Worm (Caenorhabditis elegans): Measurements from ENCODE around the gene T01B6.1.
A peak's percentile ranks its signal among the peaks of the same experiment; 100 is the strongest.

Gene T01B6.1

ce11 chrX:2320539-2320938 lies 14.9 kb upstream of the T01B6.1 start:
- TF ChIP-seq dox-1 (GFP tag; IDR thresholded peaks at IDR 0.05) (no peak), ZK185.1 (tag; optimal IDR thresholded peaks at IDR 0.05; ENCODE audit: poor library complexity, severe bottlenecking) (no peak), F33H1.4 (GFP tag; IDR thresholded peaks at IDR 0.05) (no peak), nhr-80 (tag; optimal IDR thresholded peaks at IDR 0.05) (peak; percentile 19)

DNA sequence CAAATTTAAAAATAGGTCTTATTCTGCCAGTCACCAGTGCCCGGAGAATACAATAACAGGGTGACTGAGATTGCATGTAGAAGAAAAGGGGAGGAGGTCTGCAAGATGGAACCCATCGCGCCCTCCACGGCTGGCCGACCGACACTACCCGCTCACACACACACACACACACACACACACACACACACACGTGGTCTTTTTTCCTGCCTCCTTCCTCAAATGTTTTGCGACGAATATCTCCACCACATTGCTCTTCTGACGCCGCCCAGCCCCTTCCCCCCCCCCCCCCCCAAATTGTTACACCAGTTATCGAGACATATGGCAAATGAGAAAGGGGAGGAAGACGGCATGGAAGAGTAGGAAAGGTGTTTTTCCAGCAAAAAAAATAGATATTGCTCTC lies 13.7 kb upstream of the T01B6.1 start:
- TF ChIP-seq gei-17 (GFP tag; optimal IDR thresholded peaks at IDR 0.05) (no peak), K12H6.12 (tag; optimal IDR thresholded peaks at IDR 0.05) (peak; percentile 72), zfh-2 (GFP tag; conservative IDR thresholded peaks at IDR 0.05) (peak; percentile 87), lin-40 (tag; optimal IDR thresholded peaks at IDR 0.05) (no peak), K11D2.4 (GFP tag; IDR thresholded peaks at IDR 0.05) (0 out of 2 replicates have a peak, but pooled peaks have one; percentile 25), rpc-1 (optimal IDR thresholded peaks at IDR 0.05) (no peak), rpc-1 (tag; optimal IDR thresholded peaks at IDR 0.05) (no peak), ceh-27 (GFP tag; optimal IDR thresholded peaks at IDR 0.05) (peak; percentile 57), egrh-3 (GFP tag; IDR thresholded peaks at IDR 0.05) (peak; percentile 66), chd-7 (tag; optimal IDR thresholded peaks at IDR 0.05) (peak; percentile 33), pbrm-1 (GFP tag; IDR thresholded peaks at IDR 0.05) (0 out of 2 replicates have a peak, but pooled peaks have one; percentile 19)

DNA sequence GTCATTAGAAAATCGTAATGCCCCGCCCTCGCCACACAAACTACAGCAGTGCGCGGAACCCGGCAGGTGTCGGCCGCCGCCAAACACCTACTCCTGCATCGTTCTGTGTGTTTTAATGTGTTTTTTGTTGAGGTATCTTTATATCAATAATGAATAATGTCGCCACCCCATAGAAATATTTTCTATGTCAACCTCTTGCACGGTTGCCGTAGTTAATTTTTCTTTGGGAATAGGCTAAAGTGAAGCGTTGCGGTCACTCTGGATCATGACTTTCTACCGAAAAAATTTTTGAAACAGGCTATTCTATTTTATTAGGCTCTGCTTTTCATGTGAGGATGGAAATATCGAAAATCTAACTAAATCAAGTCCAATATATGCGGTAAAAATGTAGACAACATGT lies 6.6 kb upstream of the T01B6.1 start:
- peak; percentile 95 for TF ChIP-seq him-1 (tag; optimal IDR thresholded peaks at IDR 0.05)
- TF ChIP-seq hmg-1.2 (GFP tag; IDR thresholded peaks at IDR 0.05): peak; percentile 91
- no peak for TF ChIP-seq dpff-1 (tag; optimal IDR thresholded peaks at IDR 0.05)
- TF ChIP-seq Y56A3A.18 (GFP tag; IDR thresholded peaks at IDR 0.05): peak; percentile 9; the same call in 1 of the 2 replicates
- TF ChIP-seq lsy-27 (tag; optimal IDR thresholded peaks at IDR 0.05; ENCODE audit: borderline replicate concordance, insufficient read depth): no peak
- peak; percentile 68 for TF ChIP-seq rcor-1 (GFP tag; IDR thresholded peaks at IDR 0.05)
- TF ChIP-seq ekl-4 (GFP tag; IDR thresholded peaks at IDR 0.05): peak; percentile 47; the same call in 1 of the 2 replicates
- peak; percentile 64 for TF ChIP-seq pbrm-1 (GFP tag; IDR thresholded peaks at IDR 0.05)
- 0 out of 2 replicates have a peak, but pooled peaks have one; percentile 44 for TF ChIP-seq Y53G8AR.9 (GFP tag; conservative IDR thresholded peaks at IDR 0.05)
- peak; percentile 95 for TF ChIP-seq snpc-1.1 (tag; optimal IDR thresholded peaks at IDR 0.05; ENCODE audit: insufficient read depth)
- peak; percentile 64 for TF ChIP-seq tbp1 (GFP tag; optimal IDR thresholded peaks at IDR 0.05)
- TF ChIP-seq Y95B8A.8 (GFP tag; IDR thresholded peaks at IDR 0.05): no peak
- no peak for TF ChIP-seq ztf-26 (tag; optimal IDR thresholded peaks at IDR 0.05)
- TF ChIP-seq snpc-1.3 (tag; optimal IDR thresholded peaks at IDR 0.05; ENCODE audit: insufficient read depth): peak; percentile 95
- TF ChIP-seq die-1 (tag; optimal IDR thresholded peaks at IDR 0.05): peak; percentile 28
- no peak for TF ChIP-seq rpc-1 (optimal IDR thresholded peaks at IDR 0.05)
- TF ChIP-seq rpc-1 (tag; optimal IDR thresholded peaks at IDR 0.05): peak; percentile 12
- TF ChIP-seq ztf-28 (GFP tag; IDR thresholded peaks at IDR 0.05): no peak
- no peak for TF ChIP-seq lin-26 (GFP tag; IDR thresholded peaks at IDR 0.05)
- TF ChIP-seq ztf-18 (tag; optimal IDR thresholded peaks at IDR 0.05): peak; percentile 22
- TF ChIP-seq D2030.7 (GFP tag; IDR thresholded peaks at IDR 0.05): peak; percentile 75
- no peak for TF ChIP-seq F49E8.2 (tag; optimal IDR thresholded peaks at IDR 0.05; ENCODE audit: insufficient read depth)
- no peak for TF ChIP-seq lsl-1 (GFP tag; optimal IDR thresholded peaks at IDR 0.05)
- no peak for TF ChIP-seq B0336.3 (GFP tag; IDR thresholded peaks at IDR 0.05)
- TF ChIP-seq bed-1 (GFP tag; IDR thresholded peaks at IDR 0.05): no peak
- TF ChIP-seq ama-1 (optimal IDR thresholded peaks at IDR 0.05): peak; percentile 77
- TF ChIP-seq ama-1 (GFP tag; optimal IDR thresholded peaks at IDR 0.05): no peak
- peak; percentile 61; the same call in 1 of the 2 replicates for TF ChIP-seq hsf-1 (GFP tag; IDR thresholded peaks at IDR 0.05)
- TF ChIP-seq attf-6 (GFP tag; IDR thresholded peaks at IDR 0.05): peak; percentile 88
- TF ChIP-seq hrde-1 (tag; optimal IDR thresholded peaks at IDR 0.05; ENCODE audit: borderline replicate concordance): peak; percentile 39
- peak; percentile 98 for TF ChIP-seq snpc-4 (GFP tag; optimal IDR thresholded peaks at IDR 0.05)
- peak; percentile 94 to 99 (median 98) for TF ChIP-seq snpc-4 (tag; optimal IDR thresholded peaks at IDR 0.05)
- peak; percentile 97 for TF ChIP-seq snpc-3.4 (tag; optimal IDR thresholded peaks at IDR 0.05)
- TF ChIP-seq dox-1 (GFP tag; IDR thresholded peaks at IDR 0.05): no peak; the same call in 1 of the 2 replicates
